Fruit fly (Drosophila melanogaster) whole organism, adult: ENCODE results near the gene CG7079.

Source experiments
- CG11617 ChIP-seq: fragments of 200-800 bp; sonication (Bioruptor generic); optimal IDR thresholded peaks from 2 replicates; lab custom pipeline; 2017; ENCODE audit warnings: mild to moderate bottlenecking, missing biosample characterization, missing genetic modification reagents, missing genetic modification characterization
- CG12768 ChIP-seq: fragments of 200-800 bp; sonication (Bioruptor generic); optimal IDR thresholded peaks from 2 replicates; lab custom pipeline; 2017; ENCODE audit warnings: missing biosample characterization, missing genetic modification characterization, mild to moderate bottlenecking, moderate library complexity, missing genetic modification reagents
- CG14711 ChIP-seq: fragments of 200-800 bp; sonication (Bioruptor generic); optimal IDR thresholded peaks from 2 replicates; lab custom pipeline; 2018; ENCODE audit warnings: missing biosample characterization, mild to moderate bottlenecking, missing genetic modification characterization, moderate library complexity
- CG1620 ChIP-seq: fragments of 200-800 bp; sonication (Bioruptor generic); optimal IDR thresholded peaks from 2 replicates; lab custom pipeline; 2016; ENCODE audit warnings: missing biosample characterization, missing genetic modification characterization
- CG33017 ChIP-seq: fragments of 200-800 bp; sonication (Bioruptor generic); optimal IDR thresholded peaks from 2 replicates; lab custom pipeline; 2018; ENCODE audit warnings: missing biosample characterization, mild to moderate bottlenecking, missing genetic modification characterization, moderate library complexity
- CG5204 ChIP-seq: fragments of 200-800 bp; sonication (Bioruptor generic); optimal IDR thresholded peaks from 2 replicates; lab custom pipeline; 2016; ENCODE audit warnings: missing biosample characterization, missing genetic modification characterization
- CG7045 ChIP-seq: fragments of 200-800 bp; sonication (Bioruptor generic); optimal IDR thresholded peaks from 2 replicates; lab custom pipeline; 2017; ENCODE audit warnings: missing biosample characterization, mild to moderate bottlenecking, missing genetic modification characterization
- CG7101 ChIP-seq: fragments of 200-800 bp; sonication (Bioruptor generic); optimal IDR thresholded peaks from 2 replicates; lab custom pipeline; 2018; ENCODE audit warnings: missing biosample characterization, mild to moderate bottlenecking, missing genetic modification characterization, moderate library complexity
- Clk ChIP-seq: fragments of 200-800 bp; sonication (Bioruptor generic); optimal IDR thresholded peaks from 2 replicates; lab custom pipeline; 2017; ENCODE audit warnings: missing biosample characterization, missing genetic modification characterization
- Crg-1 ChIP-seq: fragments of 200-800 bp; sonication (Bioruptor generic); optimal IDR thresholded peaks from 2 replicates; lab custom pipeline; 2016; ENCODE audit warnings: missing biosample characterization, missing genetic modification characterization
- Hr96 ChIP-seq: fragments of 200-800 bp; sonication (Bioruptor generic); optimal IDR thresholded peaks from 2 replicates; lab custom pipeline; 2016; ENCODE audit warnings: missing biosample characterization, missing genetic modification characterization
- Mnt ChIP-seq: fragments of 200-800 bp; sonication (Bioruptor generic); optimal IDR thresholded peaks from 2 replicates; lab custom pipeline; 2016; ENCODE audit warnings: missing biosample characterization, mild to moderate bottlenecking, missing genetic modification characterization
- bab1 ChIP-seq: fragments of 200-800 bp; sonication (Bioruptor generic); optimal IDR thresholded peaks from 3 replicates; lab custom pipeline; 2019; ENCODE audit warnings: missing biosample characterization, mild to moderate bottlenecking, missing genetic modification characterization, moderate library complexity
- cic ChIP-seq: fragments of 200-800 bp; sonication (Bioruptor generic); optimal IDR thresholded peaks from 2 replicates; lab custom pipeline; 2017; ENCODE audit warnings: missing biosample characterization, mild to moderate bottlenecking, missing genetic modification characterization, moderate library complexity
- cnc ChIP-seq, 2 experiments: fragments of >200 bp; optimal IDR thresholded peaks; 2 replicates each; lab custom pipeline; 2017
- kay ChIP-seq: fragments of 200-800 bp; sonication (Bioruptor generic); peaks from one replicate; lab custom pipeline; 2016; ENCODE audit warnings: missing biosample characterization, missing genetic modification characterization, borderline replicate concordance
- ovo ChIP-seq: fragments of 200-800 bp; sonication (Bioruptor generic); optimal IDR thresholded peaks from 2 replicates; lab custom pipeline; 2016; ENCODE audit warnings: missing biosample characterization, missing genetic modification characterization
- pad ChIP-seq: fragments of 200-800 bp; sonication (Bioruptor generic); optimal IDR thresholded peaks from 3 replicates; lab custom pipeline; 2017; ENCODE audit warnings: missing biosample characterization, missing genetic modification characterization, mild to moderate bottlenecking, moderate library complexity, missing genetic modification reagents
- tj ChIP-seq: fragments of 200-800 bp; sonication (Bioruptor generic); optimal IDR thresholded peaks from 3 replicates; lab custom pipeline; 2017; ENCODE audit warnings: missing biosample characterization, mild to moderate bottlenecking, missing genetic modification characterization, moderate library complexity
- toe ChIP-seq: fragments of 200-800 bp; sonication (Bioruptor generic); optimal IDR thresholded peaks from 2 replicates; lab custom pipeline; 2016; ENCODE audit warnings: missing biosample characterization, missing genetic modification characterization

CG7079 gene

dm6 chr3R:21078211-21078610 lies 29.6 kb upstream of the CG7079 start:
- TF ChIP-seq tj (GFP tag; lab: Kevin White, UChicago) (no peak), CG7101 (tag; lab: Kevin White, UChicago) (no peak), CG33017 (no peak), bab1 (GFP tag; lab: Kevin White, UChicago) (no peak), CG5204 (GFP tag; lab: Kevin White, UChicago) (no peak), Crg-1 (GFP tag; lab: Kevin White, UChicago) (no peak), Mnt (GFP tag; lab: Kevin White, UChicago) (no peak), CG1620 (GFP tag; lab: Kevin White, UChicago) (no peak), kay (GFP tag; lab: Kevin White, UChicago) (no peak), pad (GFP tag; lab: Kevin White, UChicago) (no peak), CG12768 (GFP tag; lab: Kevin White, UChicago) (no peak), toe (GFP tag; lab: Kevin White, UChicago) (no peak), cnc (optimal IDR thresholded peaks at IDR 0.05; lab: Kevin White, UChicago) (no peak), CG7045 (GFP tag; lab: Kevin White, UChicago) (no peak), CG11617 (no peak), cic (GFP tag; lab: Kevin White, UChicago) (no peak)

DNA sequence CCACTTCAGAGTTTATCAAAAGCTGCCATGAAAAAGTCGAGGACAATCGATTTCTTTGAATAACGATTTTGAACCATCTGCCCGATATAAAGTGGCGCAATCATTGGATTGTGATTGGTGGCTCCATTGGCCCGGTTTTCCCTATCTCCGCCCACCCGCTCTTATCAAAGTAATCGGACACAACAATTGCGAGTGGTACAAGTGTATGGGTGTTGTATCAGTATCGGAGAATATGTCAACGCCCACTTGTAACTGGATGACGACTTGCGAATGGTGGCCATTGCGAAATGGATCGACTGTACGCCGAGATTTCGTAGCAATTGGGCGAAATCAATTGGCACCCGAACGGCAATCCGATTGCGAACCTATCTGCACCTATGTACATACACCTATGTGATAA lies 28.9 kb upstream of the CG7079 start:
- no peak for TF ChIP-seq tj (GFP tag; lab: Kevin White, UChicago)
- TF ChIP-seq cic (GFP tag; lab: Kevin White, UChicago): no peak
- TF ChIP-seq ovo (GFP tag; lab: Kevin White, UChicago): no peak
- TF ChIP-seq toe (GFP tag; lab: Kevin White, UChicago): no peak
- TF ChIP-seq cnc (optimal IDR thresholded peaks at IDR 0.05; lab: Kevin White, UChicago): no peak
- TF ChIP-seq Crg-1 (GFP tag; lab: Kevin White, UChicago): no peak

- TF ChIP-seq CG7045 (GFP tag; lab: Kevin White, UChicago): no peak
- no peak for TF ChIP-seq CG5204 (GFP tag; lab: Kevin White, UChicago)
- no peak for TF ChIP-seq CG12768 (GFP tag; lab: Kevin White, UChicago)
- TF ChIP-seq CG14711 (tag; lab: Kevin White, UChicago): no peak
- no peak for TF ChIP-seq ovo (GFP tag; lab: Kevin White, UChicago)
- TF ChIP-seq kay (GFP tag; lab: Kevin White, UChicago): no peak
- no peak for TF ChIP-seq tj (GFP tag; lab: Kevin White, UChicago)
- TF ChIP-seq toe (GFP tag; lab: Kevin White, UChicago): no peak
- TF ChIP-seq Mnt (GFP tag; lab: Kevin White, UChicago): no peak
- no peak for TF ChIP-seq cnc (optimal IDR thresholded peaks at IDR 0.05; lab: Kevin White, UChicago)
- no peak for TF ChIP-seq CG11617
- no peak for TF ChIP-seq cic (GFP tag; lab: Kevin White, UChicago)
- no peak for TF ChIP-seq bab1 (GFP tag; lab: Kevin White, UChicago)
- no peak for TF ChIP-seq Hr96 (GFP tag; lab: Kevin White, UChicago)
- TF ChIP-seq Crg-1 (GFP tag; lab: Kevin White, UChicago): no peak
- no peak for TF ChIP-seq Clk (GFP tag; lab: Kevin White, UChicago)
These were observed 25.1 kb upstream of the CG7079 start, which contains the start of gene dmrt93B for dm6 chr3R:21073707-21074106. dmrt93B (plus strand) TSS chr3R:21074007.

DNA sequence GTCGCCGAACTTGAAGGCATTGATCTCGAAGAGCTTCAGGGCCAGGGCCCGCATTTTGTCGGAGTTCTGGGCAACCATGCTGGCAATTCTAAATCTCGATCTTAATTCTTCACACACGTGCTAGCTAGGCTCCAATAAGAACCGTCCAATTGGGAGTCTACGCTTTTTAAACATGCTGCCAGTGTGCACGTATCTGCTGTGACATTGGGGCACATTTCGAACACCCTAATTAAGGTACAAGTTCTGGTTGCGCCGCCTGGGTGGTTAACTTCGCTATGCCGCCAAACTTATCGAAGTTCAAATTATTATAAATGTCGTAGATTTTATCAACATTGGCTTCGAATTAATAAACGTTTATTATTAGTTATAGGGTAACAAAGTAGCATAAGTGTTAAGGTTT lies 24.5 kb upstream of the CG7079 start, which contains the start of gene r-l:
r-l (minus strand) TSS at position 179 of the 400 bp plus-strand sequence.
- TF ChIP-seq CG5204 (GFP tag; lab: Kevin White, UChicago): no peak
- TF ChIP-seq CG12768 (GFP tag; lab: Kevin White, UChicago): no peak
- peak; percentile 6 for TF ChIP-seq CG7101 (tag; lab: Kevin White, UChicago)
- TF ChIP-seq bab1 (GFP tag; lab: Kevin White, UChicago): peak; percentile 64
- TF ChIP-seq pad (GFP tag; lab: Kevin White, UChicago): no peak
- TF ChIP-seq Mnt (GFP tag; lab: Kevin White, UChicago): peak; percentile 67

dm6 chr3R:21071943-21072500 lies 23.4 kb upstream of the CG7079 start:
- TF ChIP-seq CG1620 (GFP tag; lab: Kevin White, UChicago): no peak
- no peak for TF ChIP-seq CG33017
- no peak for TF ChIP-seq Crg-1 (GFP tag; lab: Kevin White, UChicago)
- TF ChIP-seq CG7045 (GFP tag; lab: Kevin White, UChicago): no peak
- no peak for TF ChIP-seq Clk (GFP tag; lab: Kevin White, UChicago)

DNA sequence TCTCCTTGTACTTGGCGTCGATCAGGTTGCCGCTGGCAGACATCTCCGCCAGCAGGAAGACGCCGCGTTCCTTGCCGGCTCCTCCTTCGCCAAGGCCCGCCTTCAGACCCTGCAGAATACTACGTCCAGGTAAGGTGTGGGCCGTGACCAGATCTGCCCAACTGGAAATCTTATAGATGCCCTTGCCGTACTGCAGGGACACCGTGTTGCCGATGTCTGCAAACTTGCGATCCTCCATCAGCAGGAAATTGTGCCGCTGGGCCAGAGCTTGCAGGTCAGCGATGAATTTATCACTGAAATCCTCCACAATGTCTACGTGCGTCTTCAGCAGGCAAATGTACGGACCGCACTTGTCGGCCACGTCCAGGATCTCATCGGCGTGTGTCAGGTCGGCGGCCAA lies 22.7 kb upstream of the CG7079 start:
- TF ChIP-seq ovo (GFP tag; lab: Kevin White, UChicago) (no peak), Crg-1 (GFP tag; lab: Kevin White, UChicago) (no peak), CG5204 (GFP tag; lab: Kevin White, UChicago) (no peak), CG11617 (no peak), Clk (GFP tag; lab: Kevin White, UChicago) (no peak), CG33017 (no peak), CG7101 (tag; lab: Kevin White, UChicago) (no peak), CG12768 (GFP tag; lab: Kevin White, UChicago) (no peak), cnc (optimal IDR thresholded peaks at IDR 0.05; lab: Kevin White, UChicago) (no peak), CG14711 (tag; lab: Kevin White, UChicago) (no peak), Hr96 (GFP tag; lab: Kevin White, UChicago) (no peak), tj (GFP tag; lab: Kevin White, UChicago) (no peak), cic (GFP tag; lab: Kevin White, UChicago) (no peak)
